Worm (Caenorhabditis elegans): ENCODE data around the gene ccdc-55.

ccdc-55 gene

ce11 chrIII:4191091-4191638, 22.6 kb upstream of the ccdc-55 start, which contains the start of gene dnj-16 (continued):
- TF ChIP-seq sdz-12 (GFP tag; optimal IDR thresholded peaks at IDR 0.05), result no peak
- TF ChIP-seq lsy-2 (tag; optimal IDR thresholded peaks at IDR 0.05), result peak in 1 of 2 experiments; percentile 71
- TF ChIP-seq tag-97 (GFP tag; IDR thresholded peaks at IDR 0.05), result no peak
- TF ChIP-seq hmg-1.1 (GFP tag; IDR thresholded peaks at IDR 0.05), result no peak
- TF ChIP-seq lir-3 (tag; optimal IDR thresholded peaks at IDR 0.05), result no peak
- TF ChIP-seq hlh-30 (tag; optimal IDR thresholded peaks at IDR 0.05; ENCODE audit: insufficient read depth), result no peak
- TF ChIP-seq pha-4 (GFP tag; IDR thresholded peaks at IDR 0.05), result no peak
- peak; percentile 49 for TF ChIP-seq pha-4 (tag; optimal IDR thresholded peaks at IDR 0.05)
- no peak for TF ChIP-seq daf-19 (GFP tag; conservative IDR thresholded peaks at IDR 0.05)
- peak; percentile 34 for TF ChIP-seq hlh-11 (tag; optimal IDR thresholded peaks at IDR 0.05)
- no peak for TF ChIP-seq F49E8.2 (tag; optimal IDR thresholded peaks at IDR 0.05; ENCODE audit: borderline replicate concordance)
- TF ChIP-seq daf-16 (GFP tag; optimal IDR thresholded peaks at IDR 0.05), result no peak
- peak; percentile 17 for TF ChIP-seq daf-16 (tag; optimal IDR thresholded peaks at IDR 0.05)

ce11 chrIII:4190241-4190640, 21.7 kb upstream of the ccdc-55 start, which contains the start of gene spp-28:
TSS of gene spp-28 (minus strand) at chrIII:4190341.
- TF ChIP-seq lin-13 (GFP tag; optimal IDR thresholded peaks at IDR 0.05) (no peak), Y75B8A.6 (GFP tag; IDR thresholded peaks at IDR 0.05) (no peak)

- TF ChIP-seq nhr-28 (tag; optimal IDR thresholded peaks at IDR 0.05) (peak; percentile 0), duxl-1 (tag; optimal IDR thresholded peaks at IDR 0.05; ENCODE audit: poor library complexity) (no peak), hlh-11 (tag; optimal IDR thresholded peaks at IDR 0.05) (peak; percentile 6)
These were observed 21.0 kb upstream of the ccdc-55 start for ce11 chrIII:4189602-4190001.

- TF ChIP-seq F44E2.7 (GFP tag; IDR thresholded peaks at IDR 0.05), result no peak
- TF ChIP-seq hlh-11 (tag; optimal IDR thresholded peaks at IDR 0.05), result peak; percentile 17
- TF ChIP-seq aly-2 (tag; optimal IDR thresholded peaks at IDR 0.05), result no peak
These were observed 19.3 kb upstream of the ccdc-55 start, which contains the start of gene R74.2 for ce11 chrIII:4187845-4188244. TSS of gene R74.2 (plus strand) at chrIII:4188160.

ce11 chrIII:4186751-4187309, 18.3 kb upstream of the ccdc-55 start, which contains the start of gene lars-1:
TSS of gene lars-1 (minus strand) at chrIII:4186801.
- peak; percentile 68 for TF ChIP-seq mes-2 (tag; optimal IDR thresholded peaks at IDR 0.05; ENCODE audit: poor library complexity, severe bottlenecking)
- peak; percentile 60 for TF ChIP-seq ceh-28 (tag; optimal IDR thresholded peaks at IDR 0.05)
- TF ChIP-seq T26A8.4 (GFP tag; IDR thresholded peaks at IDR 0.05), result no peak
- no peak for TF ChIP-seq skn-1 (tag; optimal IDR thresholded peaks at IDR 0.05)
- no peak for TF ChIP-seq zfp-2 (tag; optimal IDR thresholded peaks at IDR 0.05)

- TF ChIP-seq dpl-1 (GFP tag; optimal IDR thresholded peaks at IDR 0.05) (no peak), ZK546.5 (tag; optimal IDR thresholded peaks at IDR 0.05) (no peak), ctbp-1 (GFP tag; IDR thresholded peaks at IDR 0.05) (no peak)
These were observed 12.8 kb upstream of the ccdc-55 start, which contains the start of gene C16C10.1 for ce11 chrIII:4181338-4181737. TSS of gene C16C10.1 (minus strand) at chrIII:4181438.

ce11 chrIII:4178564-4178963, 10.0 kb upstream of the ccdc-55 start, which contains the start of gene C16C10.2:
TSS of gene C16C10.2 (minus strand) at chrIII:4178664.
- TF ChIP-seq nhr-237 (tag; optimal IDR thresholded peaks at IDR 0.05), result no peak
- TF ChIP-seq saeg-2 (GFP tag; IDR thresholded peaks at IDR 0.05), result no peak
- TF ChIP-seq nhr-28 (tag; optimal IDR thresholded peaks at IDR 0.05), result no peak

Data from whole organism, L4 larva.